Worm (Caenorhabditis elegans): ENCODE measurements around the gene obr-3.

obr-3 gene

ce11 chrX:13834127-13834526, 24.5 kb upstream of the obr-3 start, which contains the start of gene F19D8.2:
TSS of gene F19D8.2 (plus strand) at chrX:13834427.
- TF ChIP-seq klf-2 (GFP tag; conservative IDR thresholded peaks at IDR 0.05) (no peak), med-1 (GFP tag; optimal IDR thresholded peaks at IDR 0.05; ENCODE audit: insufficient read depth) (no peak), ztf-29 (GFP tag; IDR thresholded peaks at IDR 0.05) (no peak)

ce11 chrX:13833448-13833847, 23.8 kb upstream of the obr-3 start:
- TF ChIP-seq ref-1 (GFP tag; conservative IDR thresholded peaks at IDR 0.05) (no peak), flt-1 (GFP tag; IDR thresholded peaks at IDR 0.05) (no peak), cog-1 (tag; optimal IDR thresholded peaks at IDR 0.05) (no peak), klf-2 (GFP tag; conservative IDR thresholded peaks at IDR 0.05) (no peak), ztf-29 (GFP tag; IDR thresholded peaks at IDR 0.05) (no peak), ztf-23 (GFP tag; IDR thresholded peaks at IDR 0.05) (no peak), tab-1 (GFP tag; IDR thresholded peaks at IDR 0.05) (no peak), T22C8.4 (GFP tag; IDR thresholded peaks at IDR 0.05) (no peak), med-1 (GFP tag; optimal IDR thresholded peaks at IDR 0.05; ENCODE audit: insufficient read depth) (no peak)

- TF ChIP-seq ztf-29 (GFP tag; IDR thresholded peaks at IDR 0.05) = no peak
- no peak for TF ChIP-seq ref-1 (GFP tag; conservative IDR thresholded peaks at IDR 0.05)
- no peak for TF ChIP-seq ztf-23 (GFP tag; IDR thresholded peaks at IDR 0.05)
- TF ChIP-seq T22C8.4 (GFP tag; IDR thresholded peaks at IDR 0.05) = no peak
- TF ChIP-seq cog-1 (tag; optimal IDR thresholded peaks at IDR 0.05) = no peak
- TF ChIP-seq tab-1 (GFP tag; IDR thresholded peaks at IDR 0.05) = no peak
- no peak for TF ChIP-seq med-1 (GFP tag; optimal IDR thresholded peaks at IDR 0.05; ENCODE audit: insufficient read depth)
- TF ChIP-seq flt-1 (GFP tag; IDR thresholded peaks at IDR 0.05) = no peak
Measured at ce11 chrX:13823482-13823881, 13.8 kb upstream of the obr-3 start, which contains the start of gene twk-23. TSS of gene twk-23 (minus strand) at chrX:13823582.

DNA sequence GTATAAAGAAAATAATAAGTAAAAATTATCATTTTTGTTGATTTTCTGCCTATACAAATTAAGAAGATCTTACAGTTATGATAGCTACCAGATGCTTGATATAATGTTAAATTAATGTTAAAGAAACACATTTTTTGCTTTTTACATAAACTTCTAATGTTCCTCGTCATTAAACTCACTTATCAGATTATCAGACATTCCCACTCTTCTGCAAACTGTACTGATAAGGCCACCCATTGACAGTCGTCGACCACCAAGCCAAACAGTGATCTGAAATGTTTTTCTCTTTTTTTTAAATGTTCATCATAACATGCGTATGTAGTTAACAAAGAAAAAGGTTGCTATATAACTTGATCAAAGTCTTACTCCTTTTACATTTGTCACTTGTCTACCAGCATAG, 9.1 kb upstream of the obr-3 start:
- TF ChIP-seq tab-1 (GFP tag; IDR thresholded peaks at IDR 0.05) (no peak), klf-2 (GFP tag; conservative IDR thresholded peaks at IDR 0.05) (no peak), ztf-23 (GFP tag; IDR thresholded peaks at IDR 0.05) (no peak), T22C8.4 (GFP tag; IDR thresholded peaks at IDR 0.05) (no peak), cog-1 (tag; optimal IDR thresholded peaks at IDR 0.05) (no peak), med-1 (GFP tag; optimal IDR thresholded peaks at IDR 0.05; ENCODE audit: insufficient read depth) (no peak), ref-1 (GFP tag; conservative IDR thresholded peaks at IDR 0.05) (no peak), flt-1 (GFP tag; IDR thresholded peaks at IDR 0.05) (no peak), ztf-29 (GFP tag; IDR thresholded peaks at IDR 0.05) (no peak)

DNA sequence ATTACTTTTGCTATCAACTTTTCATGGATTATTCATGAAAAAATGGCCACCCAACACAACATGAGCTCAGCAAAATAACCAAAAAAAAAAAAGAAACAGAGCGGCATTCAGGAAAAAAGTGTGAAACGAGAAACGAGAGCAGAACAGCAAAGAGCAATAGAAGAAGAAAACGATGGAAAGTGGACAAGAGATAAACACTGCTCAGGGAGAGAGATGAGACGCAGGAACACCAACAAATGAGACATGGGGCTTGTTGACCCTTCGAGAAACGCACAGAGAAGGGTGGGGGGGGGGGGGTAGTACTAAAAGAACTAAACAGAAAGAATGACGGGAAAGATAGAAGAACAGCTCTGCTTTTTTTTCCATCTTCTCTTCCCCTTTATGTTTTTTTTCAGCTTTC, 2.3 kb upstream of the obr-3 start:
- no peak for TF ChIP-seq klf-2 (GFP tag; conservative IDR thresholded peaks at IDR 0.05)
- no peak for TF ChIP-seq ref-1 (GFP tag; conservative IDR thresholded peaks at IDR 0.05)
- TF ChIP-seq med-1 (GFP tag; optimal IDR thresholded peaks at IDR 0.05; ENCODE audit: insufficient read depth) = no peak
- TF ChIP-seq cog-1 (tag; optimal IDR thresholded peaks at IDR 0.05) = no peak
- no peak for TF ChIP-seq ztf-29 (GFP tag; IDR thresholded peaks at IDR 0.05)
- no peak for TF ChIP-seq flt-1 (GFP tag; IDR thresholded peaks at IDR 0.05)
- TF ChIP-seq ztf-23 (GFP tag; IDR thresholded peaks at IDR 0.05) = no peak
- no peak for TF ChIP-seq tab-1 (GFP tag; IDR thresholded peaks at IDR 0.05)
- TF ChIP-seq T22C8.4 (GFP tag; IDR thresholded peaks at IDR 0.05) = no peak

DNA sequence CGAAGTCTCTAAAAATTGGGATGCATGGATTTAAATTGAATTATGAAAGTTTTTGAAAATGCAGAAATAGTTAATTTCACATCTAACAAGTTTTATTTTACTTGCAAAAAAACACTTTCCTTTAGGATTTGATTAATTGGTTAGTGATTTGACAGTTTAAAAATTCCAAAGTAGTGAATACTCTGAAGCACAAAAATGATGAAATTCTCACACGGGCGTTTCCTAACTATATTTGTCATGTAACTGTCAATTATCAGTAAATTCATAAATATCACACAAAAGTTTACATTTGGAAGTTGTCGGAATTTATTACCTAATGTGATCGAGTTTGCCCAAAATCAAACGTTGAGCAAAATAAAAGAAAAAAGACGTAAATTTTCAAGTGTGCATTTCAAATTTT, 1.5 kb upstream of the obr-3 start:
- TF ChIP-seq T22C8.4 (GFP tag; IDR thresholded peaks at IDR 0.05) (no peak), ref-1 (GFP tag; conservative IDR thresholded peaks at IDR 0.05) (no peak), klf-2 (GFP tag; conservative IDR thresholded peaks at IDR 0.05) (no peak), tab-1 (GFP tag; IDR thresholded peaks at IDR 0.05) (no peak), flt-1 (GFP tag; IDR thresholded peaks at IDR 0.05) (no peak), ztf-29 (GFP tag; IDR thresholded peaks at IDR 0.05) (no peak), med-1 (GFP tag; optimal IDR thresholded peaks at IDR 0.05; ENCODE audit: insufficient read depth) (no peak), ztf-23 (GFP tag; IDR thresholded peaks at IDR 0.05) (no peak), cog-1 (tag; optimal IDR thresholded peaks at IDR 0.05) (no peak)

DNA sequence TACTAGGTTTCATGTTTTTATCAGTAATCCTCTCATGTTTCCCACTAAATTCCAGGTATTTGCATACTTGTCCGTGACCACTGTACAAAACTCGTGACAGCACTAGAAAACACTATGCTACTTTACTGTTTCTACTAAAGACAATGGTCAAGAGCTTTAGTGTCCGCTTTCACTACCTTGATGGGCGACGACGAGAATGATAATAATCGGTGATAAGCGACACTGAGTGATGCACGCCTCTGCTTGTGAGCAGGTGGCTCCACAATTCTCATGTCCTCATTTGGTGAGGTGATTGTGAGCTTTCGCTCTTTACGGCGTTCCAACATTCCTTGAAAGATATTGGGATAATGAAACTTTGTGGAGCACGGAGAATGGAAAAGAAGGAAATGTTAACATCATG, 6.4 kb downstream of the obr-3 start:
- TF ChIP-seq T22C8.4 (GFP tag; IDR thresholded peaks at IDR 0.05) = no peak
- no peak for TF ChIP-seq tab-1 (GFP tag; IDR thresholded peaks at IDR 0.05)
- no peak for TF ChIP-seq med-1 (GFP tag; optimal IDR thresholded peaks at IDR 0.05; ENCODE audit: insufficient read depth)
- TF ChIP-seq ref-1 (GFP tag; conservative IDR thresholded peaks at IDR 0.05) = no peak
- no peak for TF ChIP-seq ztf-29 (GFP tag; IDR thresholded peaks at IDR 0.05)
- TF ChIP-seq ztf-23 (GFP tag; IDR thresholded peaks at IDR 0.05) = no peak
- TF ChIP-seq cog-1 (tag; optimal IDR thresholded peaks at IDR 0.05) = no peak
- TF ChIP-seq flt-1 (GFP tag; IDR thresholded peaks at IDR 0.05) = no peak
- no peak for TF ChIP-seq klf-2 (GFP tag; conservative IDR thresholded peaks at IDR 0.05)

ce11 chrX:13793525-13793924, 16.1 kb downstream of the obr-3 start, which contains the start of gene ZK1086.2:
TSS of gene ZK1086.2 (minus strand) at chrX:13793625.
- TF ChIP-seq tab-1 (GFP tag; IDR thresholded peaks at IDR 0.05) (no peak), cog-1 (tag; optimal IDR thresholded peaks at IDR 0.05) (no peak), ref-1 (GFP tag; conservative IDR thresholded peaks at IDR 0.05) (no peak), flt-1 (GFP tag; IDR thresholded peaks at IDR 0.05) (no peak), med-1 (GFP tag; optimal IDR thresholded peaks at IDR 0.05; ENCODE audit: insufficient read depth) (no peak), ztf-23 (GFP tag; IDR thresholded peaks at IDR 0.05) (no peak), T22C8.4 (GFP tag; IDR thresholded peaks at IDR 0.05) (no peak), ztf-29 (GFP tag; IDR thresholded peaks at IDR 0.05) (no peak), klf-2 (GFP tag; conservative IDR thresholded peaks at IDR 0.05) (no peak)

DNA sequence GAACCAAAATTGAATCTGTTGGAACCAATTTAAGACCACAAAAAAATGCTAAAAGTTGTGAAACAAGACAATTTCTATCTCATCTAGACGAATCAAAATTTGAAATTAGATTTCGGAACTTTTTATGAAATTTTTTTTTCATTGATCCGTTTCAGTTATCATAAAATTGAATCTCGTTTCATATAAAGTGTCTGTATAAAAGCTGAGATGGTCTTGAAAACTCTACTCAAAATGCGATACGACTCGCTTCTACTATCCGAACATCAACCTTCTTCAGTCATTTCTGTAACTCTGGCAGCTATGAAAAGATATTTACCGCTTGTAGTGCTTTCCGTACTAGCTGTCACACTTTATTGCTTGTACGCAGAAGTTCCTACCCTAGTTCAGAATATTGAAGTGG, 19.1 kb downstream of the obr-3 start, which contains the start of gene ZK1086.3:
TSS of gene ZK1086.3 (plus strand) at position 301 of the 400 bp plus-strand sequence.
- no peak for TF ChIP-seq klf-2 (GFP tag; conservative IDR thresholded peaks at IDR 0.05)
- no peak for TF ChIP-seq ztf-23 (GFP tag; IDR thresholded peaks at IDR 0.05)
- TF ChIP-seq cog-1 (tag; optimal IDR thresholded peaks at IDR 0.05) = no peak
- no peak for TF ChIP-seq flt-1 (GFP tag; IDR thresholded peaks at IDR 0.05)
- TF ChIP-seq T22C8.4 (GFP tag; IDR thresholded peaks at IDR 0.05) = no peak
- no peak for TF ChIP-seq ref-1 (GFP tag; conservative IDR thresholded peaks at IDR 0.05)
- no peak for TF ChIP-seq med-1 (GFP tag; optimal IDR thresholded peaks at IDR 0.05; ENCODE audit: insufficient read depth)
- TF ChIP-seq tab-1 (GFP tag; IDR thresholded peaks at IDR 0.05) = no peak
- no peak for TF ChIP-seq ztf-29 (GFP tag; IDR thresholded peaks at IDR 0.05)

- no peak for TF ChIP-seq flt-1 (GFP tag; IDR thresholded peaks at IDR 0.05)
- no peak for TF ChIP-seq med-1 (GFP tag; optimal IDR thresholded peaks at IDR 0.05; ENCODE audit: insufficient read depth)
Measured at ce11 chrX:13785268-13785667, 24.4 kb downstream of the obr-3 start, which contains the start of gene F55F3.4. TSS of gene F55F3.4 (plus strand) at chrX:13785568.

All from whole organism, midembryonic.